Fruit fly (Drosophila melanogaster): Measurements from ENCODE around the gene Rok.

DNA sequence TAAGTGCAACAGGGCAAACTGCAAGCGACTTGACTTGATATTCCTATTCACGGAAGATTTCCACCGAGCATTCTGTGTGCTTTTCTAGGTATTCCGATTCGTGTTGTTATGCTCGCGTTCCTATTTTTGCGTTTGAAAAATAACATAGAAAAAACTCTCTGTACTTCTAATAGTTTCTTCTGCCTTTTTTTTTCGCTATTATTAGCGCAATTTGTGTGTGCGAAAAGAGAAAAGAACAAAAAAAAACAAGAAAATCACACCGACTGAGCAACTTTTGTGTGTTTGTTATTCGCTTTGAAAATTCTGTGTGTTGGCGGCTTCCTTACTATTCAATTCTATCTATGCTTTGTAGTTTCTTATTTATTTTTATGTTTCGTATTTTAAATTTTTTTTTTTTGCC lies 53.5 kb downstream of the Rok start:
- TF ChIP-seq CTCF (optimal IDR thresholded peaks at IDR 0.05) (no peak), CG8478 (optimal IDR thresholded peaks at IDR 0.05) (no peak)

All from S2 (cell line).